Worm (Caenorhabditis elegans) whole organism, L4 larva: ENCODE data around the gene Y116A8C.25.

Experiments used
- F49E8.2 ChIP-seq: sonication (generic microtip); optimal IDR thresholded peaks from 2 replicates; lab custom pipeline; 2016; ENCODE audit warnings: missing compliant biosample characterization, mild to moderate bottlenecking, missing genetic modification characterization, borderline replicate concordance
- ceh-82 ChIP-seq: sonication (generic microtip); optimal IDR thresholded peaks from 2 replicates; lab custom pipeline; 2017; ENCODE audit warnings: missing biosample characterization, missing genetic modification characterization

DNA sequence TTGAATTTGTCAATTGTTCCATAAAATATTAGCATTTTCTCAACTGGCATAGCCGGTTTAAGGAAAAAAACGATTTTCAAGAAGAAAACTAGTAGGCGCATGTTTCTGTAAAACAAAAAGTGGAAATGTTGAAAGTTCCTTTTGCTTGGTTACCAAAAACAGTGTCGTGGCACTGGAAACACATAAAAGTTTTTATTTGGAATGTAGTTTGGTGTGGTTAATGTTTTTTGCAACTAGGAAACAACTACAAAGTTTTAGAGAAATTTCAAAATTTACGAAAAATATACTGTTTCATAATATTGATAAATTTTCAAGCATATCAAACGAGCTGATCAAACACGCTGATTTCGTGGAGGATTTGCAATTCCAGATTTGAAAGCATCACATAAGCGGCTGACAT lies 32.9 kb downstream of the Y116A8C.25 start, which contains the start of gene clec-195:
- TF ChIP-seq F49E8.2 (tag; lab: Kevin White, UChicago), result no peak
- TF ChIP-seq ceh-82, result no peak
